Fruit fly (Drosophila melanogaster) S2 (cell line): ENCODE data around the gene Irp-1A.

Experiments used
- CG8478 ChIP-seq: fragments of >200 bp; optimal IDR thresholded peaks from 2 replicates; lab custom pipeline; 2018
- CTCF ChIP-seq, 2 experiments: fragments of >200 bp; optimal IDR thresholded peaks; 2 replicates each; lab custom pipeline; 2018

- no peak for TF ChIP-seq CTCF (optimal IDR thresholded peaks at IDR 0.05; lab: Kevin White, UChicago)
- no peak for TF ChIP-seq CG8478 (lab: Kevin White, UChicago)
Measured at dm6 chr3R:22718401-22718800, 6.0 kb downstream of the Irp-1A start.
